Worm (Caenorhabditis elegans) whole organism, L4/young adult: ENCODE measurements around the gene cul-2.

Experiments
- W03F9.2 ChIP-seq: fragments of 150-350 bp; optimal IDR thresholded peaks from 2 replicates; lab custom pipeline; 2014; ENCODE audit warnings: missing biosample characterization, missing genetic modification characterization
- dao-5 ChIP-seq: sonication (generic microtip); optimal IDR thresholded peaks from 2 replicates; lab custom pipeline; 2016; ENCODE audit warnings: missing genotype, missing genetic modification characterization, moderate library complexity, missing compliant biosample characterization
- him-1 ChIP-seq: sonication (generic microtip); optimal IDR thresholded peaks from 2 replicates; lab custom pipeline; 2016; ENCODE audit warnings: missing genotype, missing genetic modification reagents, missing genetic modification characterization, missing compliant biosample characterization

DNA sequence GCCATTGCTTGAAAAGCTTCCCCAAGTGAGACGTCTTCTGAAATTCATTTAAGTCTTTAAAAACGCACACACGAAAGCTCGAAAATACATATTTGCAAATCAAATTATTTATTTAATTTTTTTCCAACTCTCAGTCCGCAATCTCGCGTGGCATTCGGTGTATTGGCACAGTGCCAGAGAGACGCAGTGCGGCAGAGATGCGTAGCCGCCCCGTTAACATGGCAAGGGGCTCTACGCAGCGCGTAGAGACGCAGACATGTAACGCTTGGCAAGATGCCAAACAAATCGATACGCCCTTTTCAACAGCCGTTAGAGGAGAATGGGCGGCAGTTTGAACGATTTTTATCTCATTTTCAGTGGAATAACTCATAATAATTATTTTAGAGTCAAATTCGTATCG, 43.5 kb upstream of the cul-2 start, which contains the start of the genes drr-2 and set-16:
- TF ChIP-seq him-1 (tag; lab: Kevin White, UChicago) = peak; percentile 96
- TF ChIP-seq W03F9.2 = peak; percentile 98
- peak; percentile 68 for TF ChIP-seq dao-5 (tag; lab: Kevin White, UChicago)
